Fruit fly (Drosophila melanogaster) whole organism, embryonic: ENCODE results near the gene spdo.

Experiments
- ATbp ChIP-seq: fragments of 200-800 bp; sonication (Bioruptor generic); optimal IDR thresholded peaks from 2 replicates; lab custom pipeline; 2017; ENCODE audit warnings: missing biosample characterization, mild to moderate bottlenecking, missing genetic modification characterization, missing genetic modification reagents
- Asciz ChIP-seq: fragments of 200-800 bp; sonication (Bioruptor generic); optimal IDR thresholded peaks from 2 replicates; lab custom pipeline; 2017; ENCODE audit warnings: missing biosample characterization, mild to moderate bottlenecking, missing genetic modification characterization, missing genetic modification reagents
- Atf3 ChIP-seq: fragments of 200-800 bp; sonication (Bioruptor generic); optimal IDR thresholded peaks from 3 replicates; lab custom pipeline; 2016; ENCODE audit warnings: missing biosample characterization, missing genetic modification characterization
- Awh ChIP-seq: fragments of 200-800 bp; sonication (Bioruptor generic); IDR thresholded peaks from 2 replicates; pipeline ENCODE4, ENCODE4 v1.3.6; 2022; ENCODE audit warnings: missing biosample characterization, missing genetic modification characterization
- B-H1 ChIP-seq: fragments of 200-800 bp; sonication (Bioruptor generic); IDR thresholded peaks from 3 replicates; pipeline ENCODE4 v1.3.6; 2022; ENCODE audit warnings: missing biosample characterization, missing genetic modification characterization
- CG10147 ChIP-seq: fragments of 200-800 bp; sonication (Bioruptor generic); optimal IDR thresholded peaks from 2 replicates; lab custom pipeline; 2019; ENCODE audit warnings: missing biosample characterization, mild to moderate bottlenecking, missing genetic modification characterization, moderate library complexity
- CG10274 ChIP-seq: fragments of 200-800 bp; sonication (Bioruptor generic); optimal IDR thresholded peaks from 3 replicates; lab custom pipeline; 2017; ENCODE audit warnings: missing biosample characterization, mild to moderate bottlenecking, missing genetic modification characterization
- CG10654 ChIP-seq: fragments of 200-800 bp; sonication (Bioruptor generic); optimal IDR thresholded peaks from 2 replicates; lab custom pipeline; 2016; ENCODE audit warnings: missing biosample characterization, missing genetic modification characterization
- CG10959 ChIP-seq: fragments of 200-800 bp; sonication (Bioruptor generic); IDR thresholded peaks from 2 replicates; pipeline ENCODE4 v1.3.6; 2022; ENCODE audit warnings: missing biosample characterization, missing genetic modification characterization
- CG13123 ChIP-seq: fragments of 200-800 bp; sonication (Bioruptor generic); optimal IDR thresholded peaks from 2 replicates; lab custom pipeline; 2016; ENCODE audit warnings: missing biosample characterization, missing genetic modification characterization
- CG17802 ChIP-seq: fragments of 200-800 bp; sonication (Bioruptor generic); optimal IDR thresholded peaks from 2 replicates; lab custom pipeline; 2018; ENCODE audit warnings: missing biosample characterization, mild to moderate bottlenecking, missing genetic modification characterization, moderate library complexity
- CG1792 ChIP-seq: fragments of 200-800 bp; sonication (Bioruptor generic); optimal IDR thresholded peaks from 2 replicates; lab custom pipeline; 2016; ENCODE audit warnings: missing biosample characterization, missing genetic modification characterization
- CG3163 ChIP-seq: fragments of 200-800 bp; sonication (Bioruptor generic); optimal IDR thresholded peaks from 3 replicates; lab custom pipeline; 2016; ENCODE audit warnings: missing biosample characterization, missing genetic modification characterization
- CG34422 ChIP-seq: fragments of 200-800 bp; sonication (Bioruptor generic); IDR thresholded peaks from 3 replicates; pipeline ENCODE4 v1.3.6; 2022; ENCODE audit warnings: missing biosample characterization, missing genetic modification characterization
- CG4820 ChIP-seq: fragments of 200-800 bp; sonication (Bioruptor generic); optimal IDR thresholded peaks from 3 replicates; lab custom pipeline; 2016; ENCODE audit warnings: missing biosample characterization, missing genetic modification characterization
- CG6254 ChIP-seq: fragments of 200-800 bp; sonication (Bioruptor generic); optimal IDR thresholded peaks from 3 replicates; lab custom pipeline; 2017; ENCODE audit warnings: mild to moderate bottlenecking, missing biosample characterization, missing genetic modification reagents, missing genetic modification characterization
- CG6654 ChIP-seq: fragments of 200-800 bp; sonication (Bioruptor generic); optimal IDR thresholded peaks from 2 replicates; lab custom pipeline; 2017; ENCODE audit warnings: missing biosample characterization, mild to moderate bottlenecking, missing genetic modification characterization
- CG6683 ChIP-seq: fragments of 200-800 bp; sonication (Bioruptor generic); optimal IDR thresholded peaks from 2 replicates; lab custom pipeline; 2017; ENCODE audit warnings: missing biosample characterization, mild to moderate bottlenecking, missing genetic modification characterization, missing genetic modification reagents
- CG8281 ChIP-seq: fragments of 200-800 bp; sonication (Bioruptor generic); optimal IDR thresholded peaks from 2 replicates; lab custom pipeline; 2018; ENCODE audit warnings: missing biosample characterization, mild to moderate bottlenecking, missing genetic modification characterization, moderate library complexity
- CG8478 ChIP-seq: fragments of >200 bp; optimal IDR thresholded peaks from 2 replicates; lab custom pipeline; 2018
- CG8924 ChIP-seq: fragments of 200-800 bp; optimal IDR thresholded peaks from 3 replicates; lab custom pipeline; 2019; ENCODE audit warnings: missing biosample characterization, mild to moderate bottlenecking, missing genetic modification characterization, moderate library complexity
- CG9727 ChIP-seq: fragments of 200-800 bp; sonication (Bioruptor generic); optimal IDR thresholded peaks from 3 replicates; lab custom pipeline; 2017; ENCODE audit warnings: missing biosample characterization, mild to moderate bottlenecking, missing genetic modification characterization
- CG9932 ChIP-seq: fragments of 200-800 bp; sonication (Bioruptor generic); IDR thresholded peaks from 2 replicates; pipeline ENCODE4 v1.3.6; 2022; ENCODE audit warnings: missing biosample characterization, missing genetic modification characterization
- Camta ChIP-seq: fragments of 200-800 bp; sonication (Bioruptor generic); optimal IDR thresholded peaks from 2 replicates; lab custom pipeline; 2016; ENCODE audit warnings: missing biosample characterization, missing genetic modification characterization
- ERR ChIP-seq: fragments of 200-800 bp; sonication (Bioruptor generic); optimal IDR thresholded peaks from 2 replicates; lab custom pipeline; 2016; ENCODE audit warnings: missing biosample characterization, missing genetic modification characterization
- Gug ChIP-seq: fragments of 200-800 bp; sonication (Bioruptor generic); IDR thresholded peaks from 4 replicates; pipeline ENCODE4 v1.3.6; 2022; ENCODE audit warnings: missing biosample characterization, missing genetic modification characterization
- HmgZ ChIP-seq: fragments of 200-800 bp; sonication (Bioruptor generic); optimal IDR thresholded peaks from 2 replicates; lab custom pipeline; 2018; ENCODE audit warnings: missing biosample characterization, mild to moderate bottlenecking, missing genetic modification characterization
- Oli ChIP-seq: fragments of 200-800 bp; sonication (Bioruptor generic); optimal IDR thresholded peaks from 2 replicates; lab custom pipeline; 2018; ENCODE audit warnings: missing biosample characterization, mild to moderate bottlenecking, missing genetic modification characterization, moderate library complexity
- Sox100B ChIP-seq: fragments of 200-800 bp; sonication (Bioruptor generic); optimal IDR thresholded peaks from 3 replicates; lab custom pipeline; 2018; ENCODE audit warnings: missing biosample characterization, mild to moderate bottlenecking, missing genetic modification characterization
- ac ChIP-seq: fragments of 200-800 bp; sonication (Bioruptor generic); optimal IDR thresholded peaks from 3 replicates; lab custom pipeline; 2017; ENCODE audit warnings: missing biosample characterization, mild to moderate bottlenecking, missing genetic modification characterization
- aop ChIP-seq: fragments of 200-800 bp; sonication (Bioruptor generic); IDR thresholded peaks from 2 replicates; pipeline ENCODE4 v1.3.6; 2022; ENCODE audit warnings: missing biosample characterization, missing genetic modification characterization
- ara ChIP-seq: fragments of 200-800 bp; sonication (Bioruptor generic); IDR thresholded peaks from 2 replicates; pipeline ENCODE4 v1.3.6; 2022; ENCODE audit warnings: missing biosample characterization, missing genetic modification characterization
- ase ChIP-seq: fragments of 200-800 bp; sonication (Bioruptor generic); IDR thresholded peaks from 3 replicates; pipeline ENCODE4 v1.3.6; 2022; ENCODE audit warnings: missing biosample characterization, missing genetic modification characterization
- az2 ChIP-seq: fragments of 200-800 bp; sonication (Bioruptor generic); optimal IDR thresholded peaks from 3 replicates; lab custom pipeline; 2016; ENCODE audit warnings: missing biosample characterization, missing genetic modification characterization
- bowl ChIP-seq: fragments of 200-800 bp; sonication (Bioruptor generic); IDR thresholded peaks from 2 replicates; pipeline ENCODE4 v1.3.6; 2022; ENCODE audit warnings: missing biosample characterization, missing genetic modification characterization
- cad ChIP-seq: fragments of >200 bp; optimal IDR thresholded peaks from 2 replicates; lab custom pipeline; 2017; ENCODE audit warnings: missing biosample characterization, missing genetic modification characterization
- cas ChIP-seq: fragments of 200-800 bp; sonication (Bioruptor generic); IDR thresholded peaks from 2 replicates; pipeline ENCODE4 v1.3.6; 2022; ENCODE audit warnings: missing biosample characterization, missing genetic modification characterization
- dimm ChIP-seq: fragments of 200-800 bp; sonication (Bioruptor generic); IDR thresholded peaks from 2 replicates; pipeline ENCODE4 v1.3.6; 2022; ENCODE audit warnings: missing biosample characterization, missing genetic modification characterization
- dmrt99B ChIP-seq: fragments of 200-800 bp; sonication (Bioruptor generic); optimal IDR thresholded peaks from 2 replicates; lab custom pipeline; 2018; ENCODE audit warnings: missing biosample characterization, mild to moderate bottlenecking, missing genetic modification characterization, moderate library complexity
- eyg ChIP-seq: fragments of 200-800 bp; sonication (Bioruptor generic); optimal IDR thresholded peaks from 3 replicates; lab custom pipeline; 2016; ENCODE audit warnings: missing biosample characterization, missing genetic modification characterization
- ham ChIP-seq: fragments of 200-800 bp; sonication (Bioruptor generic); IDR thresholded peaks from 2 replicates; pipeline ENCODE4 v1.3.6; 2022; ENCODE audit warnings: missing biosample characterization, missing genetic modification characterization
- lab ChIP-seq: fragments of 200-800 bp; sonication (Bioruptor generic); optimal IDR thresholded peaks from 3 replicates; lab custom pipeline; 2017; ENCODE audit warnings: missing biosample characterization, missing genetic modification characterization, mild to moderate bottlenecking, moderate library complexity, missing genetic modification reagents
- nerfin-2 ChIP-seq: fragments of 200-800 bp; sonication (Bioruptor generic); IDR thresholded peaks from 2 replicates; pipeline ENCODE4 v1.3.6; 2022; ENCODE audit warnings: missing biosample characterization, missing genetic modification characterization; ENCODE audit not compliant: partially characterized antibody
- pita ChIP-seq: fragments of 200-800 bp; sonication (Bioruptor generic); optimal IDR thresholded peaks from 2 replicates; lab custom pipeline; 2017; ENCODE audit warnings: missing biosample characterization, mild to moderate bottlenecking, missing genetic modification characterization
- pros ChIP-seq: fragments of 200-800 bp; sonication (Bioruptor generic); optimal IDR thresholded peaks from 3 replicates; lab custom pipeline; 2019; ENCODE audit warnings: missing biosample characterization, mild to moderate bottlenecking, missing genetic modification characterization, moderate library complexity
- pum ChIP-seq: fragments of 200-800 bp; sonication (Bioruptor generic); optimal IDR thresholded peaks from 2 replicates; lab custom pipeline; 2016; ENCODE audit warnings: missing biosample characterization, missing genetic modification characterization
- sens ChIP-seq: fragments of 200-800 bp; sonication (Bioruptor generic); peaks from one replicate; lab custom pipeline; 2016; ENCODE audit warnings: missing biosample characterization, missing genetic modification characterization
- slbo ChIP-seq: fragments of 200-800 bp; sonication (Bioruptor generic); IDR thresholded peaks from 2 replicates; pipeline ENCODE4 v1.3.6; 2022; ENCODE audit warnings: missing biosample characterization, missing genetic modification characterization
- ssp ChIP-seq: fragments of 200-800 bp; sonication (Bioruptor generic); IDR thresholded peaks from 2 replicates; pipeline ENCODE4 v1.3.6; 2022; ENCODE audit warnings: missing biosample characterization, missing genetic modification characterization
- twi ChIP-seq: fragments of 200-800 bp; optimal IDR thresholded peaks from 2 replicates; lab custom pipeline; 2019; ENCODE audit warnings: missing biosample characterization, mild to moderate bottlenecking, missing genetic modification characterization, moderate library complexity
- zfh2 ChIP-seq: fragments of 200-800 bp; sonication (Bioruptor generic); optimal IDR thresholded peaks from 2 replicates; lab custom pipeline; 2016; ENCODE audit warnings: missing biosample characterization, missing genetic modification characterization

spdo gene

DNA sequence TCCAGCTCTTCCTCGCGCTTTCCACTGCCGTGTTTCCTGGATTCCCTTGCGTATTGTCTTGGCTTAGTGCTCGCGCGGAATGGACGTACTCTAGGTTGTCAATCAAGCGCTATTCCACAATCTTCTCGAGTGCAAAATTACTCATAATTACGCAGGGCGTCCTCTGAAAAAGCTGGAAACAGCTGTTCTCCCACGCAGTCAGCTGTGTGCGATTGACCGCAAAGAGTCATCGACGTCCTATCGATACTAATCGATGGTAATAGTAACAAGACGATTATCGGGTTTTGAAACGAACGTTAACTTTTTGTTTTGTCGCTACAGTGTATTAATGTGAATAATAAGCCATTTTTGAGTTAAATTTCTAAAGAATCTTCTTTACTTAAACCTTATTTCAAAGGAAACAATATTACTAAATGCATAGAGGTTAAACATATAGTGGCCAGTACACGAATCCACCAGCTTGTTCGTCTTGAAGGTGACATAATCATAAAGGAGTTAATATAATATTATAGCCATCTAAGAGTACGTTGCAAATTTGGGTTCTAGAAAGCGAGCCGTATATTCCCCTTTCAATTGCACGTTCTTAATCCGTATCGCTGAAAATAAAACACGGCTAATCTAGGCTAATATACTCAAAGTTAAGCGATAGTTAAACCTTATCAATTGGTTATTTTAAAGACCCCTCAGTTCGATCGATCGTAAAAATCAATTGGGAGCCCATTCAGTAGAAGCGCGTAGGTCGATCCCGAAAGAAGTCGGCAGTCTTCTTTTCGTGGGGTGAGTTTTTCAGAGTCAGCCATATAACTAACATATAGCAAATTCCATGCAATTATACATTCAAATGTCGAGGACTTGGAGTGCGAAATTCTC is 17.2 kb upstream of the spdo start, which contains the start of the genes CG2224 and CDase (continued):
- TF ChIP-seq Atf3 (GFP tag; lab: Kevin White, UChicago) (no peak), Oli (tag; lab: Kevin White, UChicago) (no peak), ac (GFP tag; lab: Kevin White, UChicago) (no peak), CG10654 (GFP tag; lab: Kevin White, UChicago) (no peak), cas (no peak), ase (GFP tag; lab: Robert Waterston, UW) (no peak), Sox100B (GFP tag; lab: Kevin White, UChicago) (no peak), CG8924 (tag; lab: Kevin White, UChicago) (no peak), bowl (GFP tag; lab: Robert Waterston, UW) (no peak), CG9727 (GFP tag; lab: Kevin White, UChicago) (no peak), CG17802 (tag; lab: Kevin White, UChicago) (no peak), CG10147 (GFP tag; lab: Kevin White, UChicago) (no peak), aop (no peak), sens (GFP tag; lab: Kevin White, UChicago) (peak; percentile 55), zfh2 (no peak), CG6254 (GFP tag; lab: Kevin White, UChicago) (no peak), lab (no peak), CG1792 (GFP tag; lab: Kevin White, UChicago) (no peak), Camta (no peak), slbo (GFP tag; lab: Robert Waterston, UW) (no peak), HmgZ (tag; lab: Kevin White, UChicago) (peak; percentile 34), pum (GFP tag; lab: Kevin White, UChicago) (no peak), eyg (GFP tag; lab: Kevin White, UChicago) (no peak), dimm (no peak), dmrt99B (tag; lab: Kevin White, UChicago) (no peak), nerfin-2 (GFP tag; lab: Robert Waterston, UW) (peak; percentile 87), pita (GFP tag; lab: Kevin White, UChicago) (no peak), CG10274 (GFP tag; lab: Kevin White, UChicago) (no peak), Gug (no peak), az2 (GFP tag; lab: Kevin White, UChicago) (no peak), CG6683 (GFP tag; lab: Kevin White, UChicago) (no peak), CG34422 (no peak; the same call in 2 of the 3 replicates), B-H1 (GFP tag; lab: Robert Waterston, UW) (no peak), CG8281 (tag; lab: Kevin White, UChicago) (no peak), pros (no peak), cad (no peak), Asciz (GFP tag; lab: Kevin White, UChicago) (no peak), CG4820 (GFP tag; lab: Kevin White, UChicago) (no peak), ATbp (GFP tag; lab: Kevin White, UChicago) (no peak), ssp (GFP tag; lab: Robert Waterston, UW) (no peak), CG9932 (GFP tag; lab: Robert Waterston, UW) (no peak), ERR (GFP tag; lab: Kevin White, UChicago) (no peak), ara (GFP tag; lab: Robert Waterston, UW) (no peak), CG10959 (GFP tag; lab: Robert Waterston, UW) (no peak), CG6654 (GFP tag; lab: Kevin White, UChicago) (no peak), twi (tag; lab: Kevin White, UChicago) (no peak), CG8478 (lab: Kevin White, UChicago) (no peak), CG3163 (GFP tag; lab: Kevin White, UChicago) (no peak), ham (GFP tag; lab: Robert Waterston, UW) (no peak), CG13123 (GFP tag; lab: Kevin White, UChicago) (no peak), Awh (GFP tag; lab: Robert Waterston, UW) (no peak)
